Worm (Caenorhabditis elegans): Measurements from ENCODE around the gene C26B9.1.

The C26B9.1 gene

DNA sequence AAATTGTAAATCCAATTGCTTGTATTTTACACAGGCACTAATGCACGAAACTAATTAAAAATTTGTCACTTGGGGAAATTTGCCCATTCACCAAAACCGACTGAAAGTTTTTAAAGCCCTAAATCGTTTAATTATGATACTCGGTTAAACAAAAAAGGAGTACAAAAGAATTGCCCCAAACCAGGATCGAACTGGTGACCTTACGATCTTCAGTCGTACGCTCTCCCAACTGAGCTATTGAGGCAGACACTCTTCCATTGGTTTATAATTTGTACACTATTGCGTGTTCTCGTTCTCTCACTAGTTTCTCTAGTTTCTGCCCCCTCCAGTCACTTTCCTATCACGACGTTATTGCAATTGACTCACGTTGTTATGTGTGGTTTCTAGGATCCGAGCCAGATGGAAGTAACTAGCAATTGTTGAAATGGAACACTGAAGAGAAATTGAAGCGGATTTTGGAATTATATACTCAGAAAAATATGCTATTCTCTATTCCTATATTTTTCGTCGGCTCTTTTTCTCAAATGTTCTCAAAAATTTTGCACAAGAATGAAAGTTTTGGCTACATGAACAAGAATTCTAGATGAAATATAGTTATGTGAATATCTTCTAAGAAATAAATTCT lies 25.1 kb upstream of the C26B9.1 start:
- TF ChIP-seq nhr-77 (tag; optimal IDR thresholded peaks at IDR 0.05) = no peak
- TF ChIP-seq R02D3.7 (tag; optimal IDR thresholded peaks at IDR 0.05) = no peak
- TF ChIP-seq nhr-21 (tag; optimal IDR thresholded peaks at IDR 0.05) = peak; percentile 35
- peak; percentile 45 for TF ChIP-seq crh-2 (tag; optimal IDR thresholded peaks at IDR 0.05)
- no peak for TF ChIP-seq blmp-1 (tag; optimal IDR thresholded peaks at IDR 0.05; ENCODE audit: insufficient read depth)
- TF ChIP-seq F13H6.1 (tag; optimal IDR thresholded peaks at IDR 0.05) = peak; percentile 31
- TF ChIP-seq skn-1 (tag; optimal IDR thresholded peaks at IDR 0.05) = no peak
- peak; percentile 58 for TF ChIP-seq gmeb-1 (tag; optimal IDR thresholded peaks at IDR 0.05)
- TF ChIP-seq fos-1 (tag; optimal IDR thresholded peaks at IDR 0.05) = peak; percentile 51
- no peak for TF ChIP-seq ZK546.5 (tag; optimal IDR thresholded peaks at IDR 0.05)
- TF ChIP-seq sma-9 (GFP tag; optimal IDR thresholded peaks at IDR 0.05) = peak; percentile 70
- no peak for TF ChIP-seq sma-9 (tag; optimal IDR thresholded peaks at IDR 0.05)
- TF ChIP-seq egl-27 (tag; optimal IDR thresholded peaks at IDR 0.05) = peak; percentile 47
- TF ChIP-seq Y55F3AM.14 (GFP tag; optimal IDR thresholded peaks at IDR 0.05) = peak; percentile 10
- peak in 1 of 2 experiments; percentile 27 for TF ChIP-seq lsy-2 (tag; optimal IDR thresholded peaks at IDR 0.05)
- peak; percentile 83 for TF ChIP-seq nhr-129 (tag; optimal IDR thresholded peaks at IDR 0.05)
- TF ChIP-seq sem-4 (tag; optimal IDR thresholded peaks at IDR 0.05) = peak; percentile 25
- TF ChIP-seq lin-13 (GFP tag; optimal IDR thresholded peaks at IDR 0.05) = peak; percentile 15

DNA sequence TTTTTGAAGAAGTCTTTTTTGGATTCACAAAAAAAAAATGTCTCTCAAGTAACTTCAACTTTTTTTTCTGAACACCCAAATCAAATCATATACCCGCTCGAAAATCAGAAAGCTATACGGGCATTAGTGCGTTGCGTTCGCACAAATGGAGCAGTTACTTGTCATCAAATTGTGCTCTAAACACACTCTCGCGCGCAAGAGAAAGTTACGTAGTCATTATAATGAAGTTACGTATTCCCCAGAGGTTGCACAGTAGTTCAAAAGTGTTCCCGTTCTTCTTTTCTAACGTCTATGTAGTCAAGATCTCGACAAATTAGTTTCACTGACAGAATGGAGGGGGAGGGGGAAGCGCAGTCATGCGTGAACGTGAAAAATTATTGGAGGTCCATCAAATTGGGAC lies 22.8 kb upstream of the C26B9.1 start:
- TF ChIP-seq gmeb-1 (tag; optimal IDR thresholded peaks at IDR 0.05) = no peak
- TF ChIP-seq skn-1 (tag; optimal IDR thresholded peaks at IDR 0.05) = no peak
- TF ChIP-seq nhr-6 (tag; optimal IDR thresholded peaks at IDR 0.05) = no peak
- TF ChIP-seq Y55F3AM.14 (GFP tag; optimal IDR thresholded peaks at IDR 0.05) = no peak
- no peak for TF ChIP-seq ceh-82 (tag; optimal IDR thresholded peaks at IDR 0.05)
- TF ChIP-seq alr-1 (tag; optimal IDR thresholded peaks at IDR 0.05) = no peak
- TF ChIP-seq lin-13 (GFP tag; optimal IDR thresholded peaks at IDR 0.05) = no peak
- TF ChIP-seq peb-1 (tag; optimal IDR thresholded peaks at IDR 0.05) = no peak
- TF ChIP-seq nhr-23 (tag; optimal IDR thresholded peaks at IDR 0.05) = no peak
- TF ChIP-seq sma-3 (GFP tag; optimal IDR thresholded peaks at IDR 0.05) = no peak
- no peak for TF ChIP-seq unc-55 (GFP tag; optimal IDR thresholded peaks at IDR 0.05)
- no peak for TF ChIP-seq C34F6.9 (tag; optimal IDR thresholded peaks at IDR 0.05)
- TF ChIP-seq mbf-1 (tag; optimal IDR thresholded peaks at IDR 0.05) = no peak
- no peak for TF ChIP-seq crh-2 (tag; optimal IDR thresholded peaks at IDR 0.05)
- TF ChIP-seq ceh-16 (tag; optimal IDR thresholded peaks at IDR 0.05) = no peak
- no peak for TF ChIP-seq blmp-1 (tag; optimal IDR thresholded peaks at IDR 0.05; ENCODE audit: insufficient read depth)

DNA sequence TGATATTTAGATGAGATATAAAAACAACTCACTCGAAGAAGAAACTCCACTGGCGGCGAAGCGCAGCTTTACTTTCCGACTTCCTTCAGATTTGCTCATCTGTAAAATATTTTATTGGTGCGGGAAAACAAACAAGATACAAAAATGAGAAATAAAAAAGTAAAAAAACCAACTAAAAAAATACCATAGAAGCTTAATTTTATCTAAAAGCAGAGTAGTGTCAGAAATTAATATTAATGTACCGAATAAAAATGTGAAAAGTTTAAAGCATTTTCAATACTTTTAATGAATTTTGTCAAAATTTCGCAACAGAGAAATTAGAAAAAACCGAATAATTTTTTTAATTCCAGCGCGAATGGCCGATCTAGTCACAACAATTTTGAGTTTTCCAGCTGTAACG lies 21.1 kb upstream of the C26B9.1 start, which contains the start of gene sto-2:
Gene sto-2, minus strand, starts transcription at position 101 of the 400 bp plus-strand sequence.
- TF ChIP-seq dmd-4 (tag; optimal IDR thresholded peaks at IDR 0.05) = no peak
- TF ChIP-seq unc-62 (GFP tag; optimal IDR thresholded peaks at IDR 0.05) = no peak
- no peak for TF ChIP-seq C34F6.9 (tag; optimal IDR thresholded peaks at IDR 0.05)
- no peak for TF ChIP-seq ZK546.5 (tag; optimal IDR thresholded peaks at IDR 0.05)
- TF ChIP-seq gmeb-1 (tag; optimal IDR thresholded peaks at IDR 0.05) = no peak
- TF ChIP-seq aly-2 (tag; optimal IDR thresholded peaks at IDR 0.05) = no peak
- no peak for TF ChIP-seq nhr-11 (tag; optimal IDR thresholded peaks at IDR 0.05)
- no peak for TF ChIP-seq lsy-2 (tag; optimal IDR thresholded peaks at IDR 0.05)
- no peak for TF ChIP-seq unc-39 (tag; optimal IDR thresholded peaks at IDR 0.05)
- TF ChIP-seq alr-1 (tag; optimal IDR thresholded peaks at IDR 0.05) = no peak
- no peak for TF ChIP-seq crh-2 (tag; optimal IDR thresholded peaks at IDR 0.05)
- no peak for TF ChIP-seq peb-1 (tag; optimal IDR thresholded peaks at IDR 0.05)
- TF ChIP-seq ceh-16 (tag; optimal IDR thresholded peaks at IDR 0.05) = no peak

DNA sequence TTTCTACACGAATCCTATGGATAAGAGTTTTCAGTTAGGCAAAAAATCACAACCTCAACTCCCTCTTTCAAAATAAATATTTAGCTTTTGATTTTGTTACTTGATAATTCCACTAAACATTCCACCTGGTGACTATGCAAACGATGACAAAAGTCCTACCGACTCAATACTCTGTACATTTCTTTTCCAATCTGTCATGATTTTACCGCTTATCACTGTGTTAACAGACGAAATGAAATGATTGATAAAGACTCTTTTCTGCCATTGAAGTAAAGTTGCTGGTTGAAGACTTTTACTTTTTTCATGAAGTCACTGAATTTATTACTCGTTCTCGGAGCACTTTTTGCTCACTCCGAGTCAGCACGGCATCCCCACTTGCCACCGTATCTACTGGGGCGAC lies 15.2 kb upstream of the C26B9.1 start, which contains the start of gene C26B9.5:
Gene C26B9.5, plus strand, starts transcription at position 244 of the 400 bp plus-strand sequence.
- TF ChIP-seq fos-1 (tag; optimal IDR thresholded peaks at IDR 0.05) (peak; percentile 86), skn-1 (tag; optimal IDR thresholded peaks at IDR 0.05) (peak; percentile 80), ztf-11 (tag; optimal IDR thresholded peaks at IDR 0.05) (no peak)

DNA sequence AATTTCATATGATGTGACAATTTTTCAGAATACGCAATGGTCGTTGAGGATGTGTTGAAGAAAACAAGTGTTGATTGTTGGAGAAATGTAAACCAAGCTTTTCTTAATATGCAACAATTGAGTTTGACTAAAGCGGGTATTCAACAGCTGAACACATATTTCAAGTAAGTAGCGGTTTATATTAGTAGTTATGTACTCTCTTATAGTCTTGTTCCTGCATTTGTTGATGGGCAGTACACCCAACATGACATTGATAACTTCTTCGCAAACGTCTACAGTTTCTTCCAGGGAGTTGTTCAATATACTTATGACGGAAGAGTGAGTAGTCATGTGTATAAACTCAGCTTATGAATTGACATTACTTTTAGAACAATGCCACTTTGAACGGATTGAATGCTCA lies 13.6 kb upstream of the C26B9.1 start:
- no peak for TF ChIP-seq ceh-82 (tag; optimal IDR thresholded peaks at IDR 0.05)
- no peak for TF ChIP-seq nhr-21 (tag; optimal IDR thresholded peaks at IDR 0.05)
- no peak for TF ChIP-seq nhr-129 (tag; optimal IDR thresholded peaks at IDR 0.05)
- no peak for TF ChIP-seq mab-5 (tag; optimal IDR thresholded peaks at IDR 0.05)
- no peak for TF ChIP-seq blmp-1 (tag; optimal IDR thresholded peaks at IDR 0.05; ENCODE audit: insufficient read depth)
- TF ChIP-seq nhr-23 (tag; optimal IDR thresholded peaks at IDR 0.05) = no peak
- no peak for TF ChIP-seq skn-1 (tag; optimal IDR thresholded peaks at IDR 0.05)
- TF ChIP-seq lsy-2 (tag; optimal IDR thresholded peaks at IDR 0.05) = no peak
- no peak for TF ChIP-seq nhr-10 (tag; optimal IDR thresholded peaks at IDR 0.05)
- TF ChIP-seq lin-39 (tag; optimal IDR thresholded peaks at IDR 0.05) = no peak
- TF ChIP-seq F13H6.1 (tag; optimal IDR thresholded peaks at IDR 0.05) = no peak
- TF ChIP-seq mbf-1 (tag; optimal IDR thresholded peaks at IDR 0.05) = no peak
- no peak for TF ChIP-seq crh-2 (tag; optimal IDR thresholded peaks at IDR 0.05)
- no peak for TF ChIP-seq unc-39 (tag; optimal IDR thresholded peaks at IDR 0.05)
- TF ChIP-seq peb-1 (tag; optimal IDR thresholded peaks at IDR 0.05) = no peak

Measured in whole organism, L2 larva.